Worm (Caenorhabditis elegans): ENCODE data around the gene R09E10.6.

R09E10.6 gene

DNA sequence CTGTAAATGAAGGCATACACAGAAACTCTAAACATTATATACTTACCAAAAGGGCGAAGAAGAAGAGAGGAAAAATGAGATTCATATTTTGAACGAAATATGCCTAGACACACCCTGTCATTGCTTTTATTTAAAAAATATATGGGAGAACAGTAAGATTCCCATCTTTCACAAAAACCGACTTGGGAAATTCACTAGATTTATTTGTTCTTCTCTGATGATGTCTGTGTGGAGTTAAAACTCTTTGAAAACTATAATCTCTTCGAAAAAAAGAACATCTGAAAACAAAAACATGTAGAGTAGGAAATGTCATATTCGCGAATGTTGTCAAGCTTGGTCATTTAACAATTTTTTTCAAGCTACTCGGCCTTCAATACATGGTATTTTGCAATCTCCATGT lies 16.4 kb upstream of the R09E10.6 start, which contains the start of gene R09E10.8:
Gene R09E10.8 (minus strand): TSS at position 101 of the 400 bp plus-strand sequence.
- TF ChIP-seq ces-1 (GFP tag; optimal IDR thresholded peaks at IDR 0.05), result no peak
- TF ChIP-seq unc-39 (tag; optimal IDR thresholded peaks at IDR 0.05), result no peak
- TF ChIP-seq ham-2 (GFP tag; optimal IDR thresholded peaks at IDR 0.05), result no peak
- TF ChIP-seq elt-3 (tag; optimal IDR thresholded peaks at IDR 0.05), result no peak
- TF ChIP-seq ceh-39 (tag; optimal IDR thresholded peaks at IDR 0.05), result no peak
- TF ChIP-seq sptf-1 (tag; optimal IDR thresholded peaks at IDR 0.05), result no peak
- no peak for TF ChIP-seq mep-1 (tag; optimal IDR thresholded peaks at IDR 0.05)
- no peak for TF ChIP-seq hlh-1 (tag; optimal IDR thresholded peaks at IDR 0.05)
- TF ChIP-seq unc-120 (tag; optimal IDR thresholded peaks at IDR 0.05; ENCODE audit: poor library complexity, severe bottlenecking), result no peak
- no peak for TF ChIP-seq nhr-2 (tag; optimal IDR thresholded peaks at IDR 0.05)
- no peak for TF ChIP-seq ztf-11 (tag; optimal IDR thresholded peaks at IDR 0.05)
- TF ChIP-seq nhr-237 (tag; optimal IDR thresholded peaks at IDR 0.05), result no peak
- no peak for TF ChIP-seq nhr-76 (tag; optimal IDR thresholded peaks at IDR 0.05)
- TF ChIP-seq lsy-2 (tag; optimal IDR thresholded peaks at IDR 0.05), result no peak
- TF ChIP-seq nhr-28 (tag; optimal IDR thresholded peaks at IDR 0.05), result no peak

DNA sequence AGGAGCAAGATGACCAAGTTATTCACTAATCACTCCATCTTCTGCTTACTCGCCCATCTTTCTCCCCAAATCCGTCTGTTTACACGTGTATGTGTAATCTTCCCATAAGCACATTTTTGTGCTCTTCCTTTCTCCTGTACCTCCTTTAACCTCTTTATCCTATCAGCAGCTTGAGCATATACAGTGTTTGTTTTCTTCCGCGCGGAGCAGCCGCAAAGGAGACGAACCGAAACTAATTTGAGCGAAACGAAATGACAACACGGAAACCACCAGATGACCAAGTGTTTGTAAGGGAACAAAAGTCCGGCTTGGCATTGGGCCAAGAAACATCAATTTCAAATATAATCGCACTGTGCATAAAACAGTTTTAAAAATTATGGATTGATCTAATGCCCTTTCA lies 10.5 kb upstream of the R09E10.6 start:
- no peak for TF ChIP-seq nhr-2 (tag; optimal IDR thresholded peaks at IDR 0.05)
- no peak for TF ChIP-seq ceh-43 (GFP tag; optimal IDR thresholded peaks at IDR 0.05)
- TF ChIP-seq sem-2 (GFP tag; optimal IDR thresholded peaks at IDR 0.05), result no peak
- no peak for TF ChIP-seq unc-62 (GFP tag; optimal IDR thresholded peaks at IDR 0.05)
- TF ChIP-seq blmp-1 (tag; optimal IDR thresholded peaks at IDR 0.05), result no peak
- TF ChIP-seq elt-3 (tag; optimal IDR thresholded peaks at IDR 0.05), result no peak
- no peak for TF ChIP-seq mls-2 (tag; optimal IDR thresholded peaks at IDR 0.05)

DNA sequence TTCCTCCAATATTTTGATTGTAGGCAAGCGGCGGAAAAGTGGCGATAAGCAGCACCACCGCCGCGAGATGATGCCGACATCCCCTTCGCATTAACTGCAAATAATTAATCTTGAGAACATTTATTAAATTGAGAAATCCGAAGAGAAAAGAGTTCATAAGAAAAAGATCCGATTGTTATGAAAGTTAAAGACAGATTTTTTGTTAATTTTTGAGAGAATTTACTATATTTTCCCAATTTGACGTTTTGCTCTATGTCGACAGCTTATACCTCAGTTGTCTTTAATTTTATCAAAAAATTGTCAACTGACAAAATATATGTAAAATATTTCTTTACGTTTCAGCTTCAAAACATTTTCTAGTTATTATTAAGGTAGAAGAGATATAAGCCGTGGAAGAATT lies 8.3 kb upstream of the R09E10.6 start, which contains the start of gene R09E10.5:
Gene R09E10.5 (minus strand): TSS at position 101 of the 400 bp plus-strand sequence.
- TF ChIP-seq flh-1 (GFP tag; optimal IDR thresholded peaks at IDR 0.05) (no peak), mep-1 (tag; optimal IDR thresholded peaks at IDR 0.05) (no peak), bed-3 (GFP tag; optimal IDR thresholded peaks at IDR 0.05) (no peak), sptf-1 (tag; optimal IDR thresholded peaks at IDR 0.05) (no peak)

DNA sequence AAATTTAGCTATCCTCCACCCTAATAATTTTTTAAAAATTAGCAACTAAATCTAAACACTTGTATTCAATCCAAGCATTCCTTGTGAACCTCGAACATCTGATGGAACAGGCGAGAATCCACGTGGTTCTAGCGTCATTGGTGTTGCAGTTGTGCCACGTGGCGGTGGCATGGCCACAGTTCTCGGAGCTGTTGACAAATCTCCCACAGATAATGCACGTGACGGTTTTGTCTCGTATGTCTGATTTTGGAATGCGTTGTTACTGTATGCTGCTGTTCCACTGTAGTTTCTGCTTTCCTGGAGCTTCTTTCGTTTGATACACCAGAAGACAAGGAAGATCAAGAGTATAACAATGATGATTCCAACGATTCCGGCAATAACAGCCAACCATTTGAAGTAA lies 2.1 kb upstream of the R09E10.6 start:
- TF ChIP-seq mab-5 (tag; optimal IDR thresholded peaks at IDR 0.05), result no peak
- TF ChIP-seq ces-1 (GFP tag; optimal IDR thresholded peaks at IDR 0.05), result no peak
- TF ChIP-seq nhr-12 (tag; optimal IDR thresholded peaks at IDR 0.05), result no peak
- no peak for TF ChIP-seq lin-32 (GFP tag; optimal IDR thresholded peaks at IDR 0.05)
- TF ChIP-seq tbx-8 (GFP tag; optimal IDR thresholded peaks at IDR 0.05), result no peak
- TF ChIP-seq nhr-76 (tag; optimal IDR thresholded peaks at IDR 0.05), result no peak
- no peak for TF ChIP-seq ceh-43 (GFP tag; optimal IDR thresholded peaks at IDR 0.05)
- no peak for TF ChIP-seq unc-120 (tag; optimal IDR thresholded peaks at IDR 0.05; ENCODE audit: poor library complexity, severe bottlenecking)

DNA sequence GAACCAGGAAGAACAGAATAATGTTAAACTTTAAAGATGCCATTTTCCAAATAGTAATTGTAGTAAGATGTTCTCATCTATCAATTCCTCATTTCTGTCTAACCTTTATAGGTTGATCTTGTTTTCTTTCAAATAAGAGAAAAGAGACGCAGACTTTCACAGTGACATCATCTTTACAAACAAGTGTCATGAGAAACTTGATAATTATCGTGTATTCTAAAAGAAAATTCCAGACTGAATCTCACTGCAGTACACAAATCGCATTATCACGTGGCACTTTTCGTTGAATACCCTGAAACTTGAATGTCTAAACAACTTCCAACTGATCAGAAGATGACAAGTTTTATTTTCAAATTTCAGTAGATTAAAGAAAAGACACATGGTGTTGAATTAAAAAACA lies 1.2 kb upstream of the R09E10.6 start, which contains the start of gene R09E10.13:
Gene R09E10.13 (minus strand): TSS at position 61 of the 400 bp plus-strand sequence.
- no peak for TF ChIP-seq tbx-8 (GFP tag; optimal IDR thresholded peaks at IDR 0.05)
- no peak for TF ChIP-seq ztf-11 (tag; optimal IDR thresholded peaks at IDR 0.05)
- TF ChIP-seq lin-32 (GFP tag; optimal IDR thresholded peaks at IDR 0.05), result no peak
- TF ChIP-seq elt-1 (tag; optimal IDR thresholded peaks at IDR 0.05; ENCODE audit: borderline replicate concordance, insufficient read depth), result no peak
- no peak for TF ChIP-seq lin-13 (tag; optimal IDR thresholded peaks at IDR 0.05)
- TF ChIP-seq drap-1 (GFP tag; optimal IDR thresholded peaks at IDR 0.05), result no peak
- TF ChIP-seq pha-4 (tag; optimal IDR thresholded peaks at IDR 0.05), result no peak
- TF ChIP-seq lsy-2 (tag; optimal IDR thresholded peaks at IDR 0.05), result no peak
- no peak for TF ChIP-seq sem-2 (GFP tag; optimal IDR thresholded peaks at IDR 0.05)
- no peak for TF ChIP-seq nhr-2 (tag; optimal IDR thresholded peaks at IDR 0.05)
- TF ChIP-seq sptf-1 (tag; optimal IDR thresholded peaks at IDR 0.05), result no peak

DNA sequence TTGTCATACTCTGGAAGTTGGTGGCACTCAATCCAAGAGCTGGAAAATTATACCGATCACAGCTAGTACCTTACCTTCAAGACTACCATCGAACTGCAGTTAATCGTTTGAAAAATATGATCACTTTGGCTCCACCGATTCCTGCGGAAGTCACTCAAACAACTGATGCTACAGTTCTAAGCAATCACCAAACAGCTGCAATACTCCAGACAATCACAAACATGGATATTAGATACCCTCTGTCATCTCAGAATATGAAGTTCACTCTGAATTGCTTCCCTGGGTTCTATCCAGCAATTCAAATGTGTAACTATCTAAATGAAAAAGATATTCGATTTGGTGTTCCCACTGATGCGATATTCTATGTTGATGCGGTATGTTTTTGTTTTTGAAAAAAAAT lies 5.4 kb downstream of the R09E10.6 start:
- TF ChIP-seq M03D4.4 (tag; optimal IDR thresholded peaks at IDR 0.05), result no peak
- TF ChIP-seq ceh-39 (tag; optimal IDR thresholded peaks at IDR 0.05), result no peak
- no peak for TF ChIP-seq sptf-1 (tag; optimal IDR thresholded peaks at IDR 0.05)
- TF ChIP-seq cnd-1 (tag; optimal IDR thresholded peaks at IDR 0.05), result no peak
- no peak for TF ChIP-seq nhr-12 (tag; optimal IDR thresholded peaks at IDR 0.05)
- no peak for TF ChIP-seq unc-39 (tag; optimal IDR thresholded peaks at IDR 0.05)
- TF ChIP-seq elt-1 (tag; optimal IDR thresholded peaks at IDR 0.05; ENCODE audit: borderline replicate concordance, insufficient read depth), result no peak
- no peak for TF ChIP-seq nhr-76 (tag; optimal IDR thresholded peaks at IDR 0.05)
- TF ChIP-seq sem-2 (GFP tag; optimal IDR thresholded peaks at IDR 0.05), result no peak
- no peak for TF ChIP-seq nhr-237 (tag; optimal IDR thresholded peaks at IDR 0.05)

Data from whole organism, mixed stage, embryonic.